Fruit fly (Drosophila melanogaster) whole organism, wandering third instar larva: ENCODE results near the gene CG11178.

Experiments used
- Hr78 ChIP-seq: fragments of >200 bp; optimal IDR thresholded peaks from 2 replicates; lab custom pipeline; 2017; ENCODE audit warnings: missing biosample characterization, missing genetic modification characterization
- Mio ChIP-seq: sonication (Bioruptor generic); optimal IDR thresholded peaks from 2 replicates; lab custom pipeline; 2016; ENCODE audit warnings: missing biosample characterization, missing genetic modification characterization
- Myc ChIP-seq: fragments of >200 bp; optimal IDR thresholded peaks from 2 replicates; lab custom pipeline; 2017
- brk ChIP-seq: fragments of 200-800 bp; sonication (Bioruptor generic); optimal IDR thresholded peaks from 2 replicates; lab custom pipeline; 2016; ENCODE audit warnings: missing biosample characterization, mild to moderate bottlenecking, missing genetic modification characterization
- dsf ChIP-seq: sonication (Bioruptor generic); optimal IDR thresholded peaks from 2 replicates; lab custom pipeline; 2016; ENCODE audit warnings: missing biosample characterization, missing genetic modification characterization, borderline replicate concordance
- h ChIP-seq: fragments of 200-800 bp; sonication (Bioruptor generic); optimal IDR thresholded peaks from 3 replicates; lab custom pipeline; 2016; ENCODE audit warnings: missing biosample characterization, mild to moderate bottlenecking, missing genetic modification characterization
- pan ChIP-seq: fragments of >200 bp; optimal IDR thresholded peaks from 2 replicates; lab custom pipeline; 2017
- psq ChIP-seq: fragments of 200-800 bp; sonication (Bioruptor generic); optimal IDR thresholded peaks from 3 replicates; lab custom pipeline; 2017; ENCODE audit warnings: missing biosample characterization, mild to moderate bottlenecking, missing genetic modification characterization, moderate library complexity

DNA sequence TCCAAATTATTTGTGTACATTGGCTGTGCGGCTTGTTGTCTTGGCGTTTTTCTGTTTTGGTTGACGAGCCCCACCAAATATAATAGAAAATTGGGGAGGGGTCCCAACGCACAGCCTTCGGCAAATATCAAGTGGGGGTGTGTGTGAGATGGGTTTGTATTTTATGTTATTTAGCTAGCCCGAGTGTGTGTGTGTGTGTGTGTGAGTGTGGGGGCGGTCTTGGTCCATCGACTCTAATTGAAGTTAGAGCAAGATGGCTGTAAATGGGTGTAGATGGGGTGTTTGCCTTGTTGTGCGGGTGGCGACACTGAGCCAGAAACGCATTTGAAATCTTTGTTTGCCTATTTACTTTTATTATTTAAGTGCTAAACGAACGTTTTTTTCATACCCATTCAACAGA, 27.1 kb downstream of the CG11178 start:
- TF ChIP-seq Mio (GFP tag; lab: Kevin White, UChicago) (no peak), h (GFP tag; lab: Kevin White, UChicago) (no peak), Hr78 (no peak), pan (lab: Kevin White, UChicago) (no peak), brk (GFP tag; lab: Kevin White, UChicago) (no peak), Myc (lab: Kevin White, UChicago) (no peak), dsf (GFP tag; lab: Kevin White, UChicago) (no peak), psq (no peak)
